Fruit fly (Drosophila melanogaster) whole organism, embryonic: ENCODE results near the gene CG13601.

Experiments
- Ada2b ChIP-seq: fragments of 200-800 bp; sonication (Bioruptor generic); IDR thresholded peaks from 2 replicates; pipeline ENCODE4 v1.3.6; 2022; ENCODE audit warnings: missing biosample characterization, missing genetic modification characterization
- Atf6 ChIP-seq: fragments of 200-800 bp; sonication (Bioruptor generic); IDR thresholded peaks from 2 replicates; pipeline ENCODE4 v1.3.6; 2022; ENCODE audit warnings: missing biosample characterization, missing genetic modification characterization
- B-H2 ChIP-seq: fragments of 200-800 bp; sonication (Bioruptor generic); optimal IDR thresholded peaks from 2 replicates; lab custom pipeline; 2018; ENCODE audit warnings: missing biosample characterization, mild to moderate bottlenecking, missing genetic modification characterization
- BtbVII ChIP-seq: fragments of 200-800 bp; sonication (Bioruptor generic); optimal IDR thresholded peaks from 3 replicates; lab custom pipeline; 2017; ENCODE audit warnings: missing biosample characterization, mild to moderate bottlenecking, missing genetic modification characterization
- CG10654 ChIP-seq: fragments of 200-800 bp; sonication (Bioruptor generic); optimal IDR thresholded peaks from 2 replicates; lab custom pipeline; 2016; ENCODE audit warnings: missing biosample characterization, missing genetic modification characterization
- CG11093 ChIP-seq: fragments of 200-800 bp; sonication (Bioruptor generic); IDR thresholded peaks from 3 replicates; pipeline ENCODE4 v1.3.6; 2022; ENCODE audit warnings: missing biosample characterization, missing genetic modification characterization
- CG11723 ChIP-seq: fragments of 200-800 bp; sonication (Bioruptor generic); optimal IDR thresholded peaks from 2 replicates; lab custom pipeline; 2017; ENCODE audit warnings: missing biosample characterization, mild to moderate bottlenecking, missing genetic modification characterization
- CG12744 ChIP-seq: fragments of 200-800 bp; sonication (Bioruptor generic); optimal IDR thresholded peaks from 2 replicates; lab custom pipeline; 2016; ENCODE audit warnings: missing biosample characterization, missing genetic modification characterization
- CG13894 ChIP-seq: fragments of 200-800 bp; sonication (Bioruptor generic); optimal IDR thresholded peaks from 3 replicates; lab custom pipeline; 2018; ENCODE audit warnings: missing biosample characterization, mild to moderate bottlenecking, missing genetic modification characterization, moderate library complexity
- CG16815 ChIP-seq: fragments of 200-800 bp; sonication (Bioruptor generic); optimal IDR thresholded peaks from 3 replicates; lab custom pipeline; 2017; ENCODE audit warnings: missing biosample characterization, mild to moderate bottlenecking, missing genetic modification characterization
- CG17361 ChIP-seq: fragments of 200-800 bp; sonication (Bioruptor generic); IDR thresholded peaks from 3 replicates; pipeline ENCODE4 v1.3.6; 2022; ENCODE audit warnings: missing biosample characterization, missing genetic modification characterization
- CG17385 ChIP-seq: fragments of 200-800 bp; sonication (Bioruptor generic); optimal IDR thresholded peaks from 3 replicates; lab custom pipeline; 2018; ENCODE audit warnings: missing biosample characterization, mild to moderate bottlenecking, missing genetic modification characterization
- CG2116 ChIP-seq: fragments of 200-800 bp; sonication (Bioruptor generic); optimal IDR thresholded peaks from 3 replicates; lab custom pipeline; 2018; ENCODE audit warnings: missing biosample characterization, mild to moderate bottlenecking, missing genetic modification characterization
- CG2202 ChIP-seq: fragments of 200-800 bp; sonication (Bioruptor generic); optimal IDR thresholded peaks from 2 replicates; lab custom pipeline; 2018; ENCODE audit warnings: missing biosample characterization, mild to moderate bottlenecking, missing genetic modification characterization
- CG30403 ChIP-seq: fragments of 200-800 bp; sonication (Bioruptor generic); optimal IDR thresholded peaks from 3 replicates; lab custom pipeline; 2016; ENCODE audit warnings: missing biosample characterization, missing genetic modification characterization
- CG31388 ChIP-seq: fragments of 200-800 bp; sonication (Bioruptor generic); optimal IDR thresholded peaks from 2 replicates; lab custom pipeline; 2016; ENCODE audit warnings: missing biosample characterization, missing genetic modification characterization
- CG4617 ChIP-seq: fragments of 200-800 bp; sonication (Bioruptor generic); optimal IDR thresholded peaks from 3 replicates; lab custom pipeline; 2016; ENCODE audit warnings: missing biosample characterization, missing genetic modification characterization, borderline replicate concordance
- CG7556 ChIP-seq: fragments of 200-800 bp; sonication (Bioruptor generic); optimal IDR thresholded peaks from 2 replicates; lab custom pipeline; 2017; ENCODE audit warnings: missing biosample characterization, mild to moderate bottlenecking, missing genetic modification characterization
- CG9437 ChIP-seq: fragments of 200-800 bp; sonication (Bioruptor generic); optimal IDR thresholded peaks from 2 replicates; lab custom pipeline; 2018; ENCODE audit warnings: missing biosample characterization, mild to moderate bottlenecking, missing genetic modification characterization
- Dip2 ChIP-seq: fragments of 200-800 bp; sonication (Bioruptor generic); IDR thresholded peaks from 2 replicates; pipeline ENCODE4 v1.3.6; 2022; ENCODE audit warnings: missing biosample characterization, missing genetic modification characterization
- HLHmδ ChIP-seq: fragments of 200-800 bp; sonication (Bioruptor generic); optimal IDR thresholded peaks from 2 replicates; lab custom pipeline; 2018; ENCODE audit warnings: missing biosample characterization, mild to moderate bottlenecking, missing genetic modification characterization, moderate library complexity
- Hr39 ChIP-seq: fragments of >200 bp; optimal IDR thresholded peaks from 2 replicates; lab custom pipeline; 2017
- Mad ChIP-seq: fragments of 200-800 bp; sonication (Bioruptor generic); optimal IDR thresholded peaks from 2 replicates; lab custom pipeline; 2016; ENCODE audit warnings: missing biosample characterization, missing genetic modification characterization
- Mes4 ChIP-seq: fragments of 200-800 bp; sonication (Bioruptor generic); optimal IDR thresholded peaks from 2 replicates; lab custom pipeline; 2016; ENCODE audit warnings: missing biosample characterization, missing genetic modification characterization
- Nf-YC ChIP-seq: fragments of 200-800 bp; optimal IDR thresholded peaks from 3 replicates; lab custom pipeline; 2019; ENCODE audit warnings: missing biosample characterization, mild to moderate bottlenecking, missing genetic modification characterization, moderate library complexity
- Scr ChIP-seq: fragments of 200-800 bp; sonication (Bioruptor generic); IDR thresholded peaks from 2 replicates; pipeline ENCODE4 v1.3.6; 2022; ENCODE audit warnings: missing biosample characterization, missing genetic modification characterization; ENCODE audit not compliant: partially characterized antibody
- Stat92E ChIP-seq, 3 experiments: fragments of >200 bp in 2 of 3; fragments of 200-800 bp in 1 of 3; sonication (Bioruptor generic) in 1 of 3; optimal IDR thresholded peaks; 2 replicates each; lab custom pipeline; 2017 to 2019; ENCODE audit warnings: missing biosample characterization in 3 of 3, missing genetic modification characterization in 3 of 3, mild to moderate bottlenecking in 1 of 3, moderate library complexity in 1 of 3
- ab ChIP-seq: fragments of 200-800 bp; sonication (Bioruptor generic); optimal IDR thresholded peaks from 2 replicates; lab custom pipeline; 2016; ENCODE audit warnings: missing biosample characterization, missing genetic modification characterization
- bigmax ChIP-seq: fragments of 200-800 bp; sonication (Bioruptor generic); optimal IDR thresholded peaks from 2 replicates; lab custom pipeline; 2018; ENCODE audit warnings: missing biosample characterization, mild to moderate bottlenecking, missing genetic modification characterization
- chinmo ChIP-seq: fragments of 200-800 bp; sonication (Bioruptor generic); IDR thresholded peaks from 4 replicates; pipeline ENCODE4 v1.3.6; 2022; ENCODE audit warnings: missing biosample characterization, missing genetic modification characterization; ENCODE audit not compliant: partially characterized antibody
- chm ChIP-seq: fragments of 200-800 bp; sonication (Bioruptor generic); IDR thresholded peaks from 2 replicates; pipeline ENCODE4 v1.3.6; 2022; ENCODE audit warnings: missing biosample characterization, missing genetic modification characterization
- dmrt11E ChIP-seq: fragments of 200-800 bp; sonication (Bioruptor generic); optimal IDR thresholded peaks from 3 replicates; lab custom pipeline; 2018; ENCODE audit warnings: missing biosample characterization, mild to moderate bottlenecking, missing genetic modification characterization, moderate library complexity
- dmrt99B ChIP-seq: fragments of 200-800 bp; sonication (Bioruptor generic); optimal IDR thresholded peaks from 2 replicates; lab custom pipeline; 2018; ENCODE audit warnings: missing biosample characterization, mild to moderate bottlenecking, missing genetic modification characterization, moderate library complexity
- esg ChIP-seq: fragments of 200-800 bp; sonication (Bioruptor generic); conservative IDR thresholded peaks from 2 replicates; pipeline ENCODE4 v1.3.6; 2022; ENCODE audit warnings: missing biosample characterization, missing genetic modification characterization
- gcm2 ChIP-seq: fragments of 200-800 bp; sonication (Bioruptor generic); optimal IDR thresholded peaks from 2 replicates; lab custom pipeline; 2016; ENCODE audit warnings: missing biosample characterization, missing genetic modification characterization
- klu ChIP-seq: fragments of 200-800 bp; sonication (Bioruptor generic); IDR thresholded peaks from 2 replicates; pipeline ENCODE4 v1.3.6; 2022; ENCODE audit warnings: missing biosample characterization, missing genetic modification characterization
- kni ChIP-seq: fragments of 200-800 bp; sonication (Bioruptor generic); optimal IDR thresholded peaks from 3 replicates; lab custom pipeline; 2017; ENCODE audit warnings: mild to moderate bottlenecking, missing biosample characterization, missing genetic modification reagents, missing genetic modification characterization
- lola ChIP-seq, 3 experiments: fragments of >200 bp in 2 of 3; fragments of 200-800 bp in 1 of 3; sonication (Bioruptor generic) in 1 of 3; optimal IDR thresholded peaks; 2 replicates each; lab custom pipeline; 2017 to 2019; ENCODE audit warnings: missing biosample characterization in 3 of 3, missing genetic modification characterization in 3 of 3, mild to moderate bottlenecking in 1 of 3, moderate library complexity in 1 of 3
- mirr ChIP-seq: fragments of 200-800 bp; sonication (Bioruptor generic); optimal IDR thresholded peaks from 3 replicates; lab custom pipeline; 2018; ENCODE audit warnings: missing biosample characterization, mild to moderate bottlenecking, missing genetic modification characterization
- nerfin-2 ChIP-seq: fragments of 200-800 bp; sonication (Bioruptor generic); IDR thresholded peaks from 2 replicates; pipeline ENCODE4 v1.3.6; 2022; ENCODE audit warnings: missing biosample characterization, missing genetic modification characterization; ENCODE audit not compliant: partially characterized antibody
- oc ChIP-seq: fragments of 200-800 bp; sonication (Bioruptor generic); optimal IDR thresholded peaks from 2 replicates; lab custom pipeline; 2018; ENCODE audit warnings: missing biosample characterization, mild to moderate bottlenecking, missing genetic modification characterization, moderate library complexity
- org-1 ChIP-seq: fragments of 200-800 bp; sonication (Bioruptor generic); optimal IDR thresholded peaks from 2 replicates; lab custom pipeline; 2017; ENCODE audit warnings: missing biosample characterization, missing genetic modification characterization
- repo ChIP-seq: fragments of 200-800 bp; sonication (Bioruptor generic); optimal IDR thresholded peaks from 2 replicates; lab custom pipeline; 2016; ENCODE audit warnings: missing biosample characterization, missing genetic modification characterization
- sd ChIP-seq: fragments of 200-800 bp; sonication (Bioruptor generic); optimal IDR thresholded peaks from 3 replicates; lab custom pipeline; 2018; ENCODE audit warnings: missing biosample characterization, mild to moderate bottlenecking, missing genetic modification characterization, moderate library complexity
- sens ChIP-seq: fragments of 200-800 bp; sonication (Bioruptor generic); peaks from one replicate; lab custom pipeline; 2016; ENCODE audit warnings: missing biosample characterization, missing genetic modification characterization
- sr ChIP-seq: fragments of 200-800 bp; sonication (Bioruptor generic); IDR thresholded peaks from 3 replicates; pipeline ENCODE4 v1.3.6; 2022; ENCODE audit warnings: missing biosample characterization, missing genetic modification characterization
- tgo ChIP-seq: fragments of 200-800 bp; sonication (Bioruptor generic); IDR thresholded peaks from 3 replicates; pipeline ENCODE4 v1.3.6; 2022; ENCODE audit warnings: missing biosample characterization, missing genetic modification characterization
- ttk ChIP-seq: fragments of 200-800 bp; sonication (Bioruptor generic); IDR thresholded peaks from 2 replicates; pipeline ENCODE4 v2.1.2; 2022; ENCODE audit warnings: missing biosample characterization, missing genetic modification characterization
- unpg ChIP-seq: fragments of 200-800 bp; sonication (Bioruptor generic); optimal IDR thresholded peaks from 3 replicates; lab custom pipeline; 2018; ENCODE audit warnings: missing biosample characterization, mild to moderate bottlenecking, missing genetic modification characterization, moderate library complexity
- vfl ChIP-seq: fragments of 200-800 bp; sonication (Bioruptor generic); optimal IDR thresholded peaks from 2 replicates; lab custom pipeline; 2016; ENCODE audit warnings: missing biosample characterization, missing genetic modification characterization
- wdn ChIP-seq: fragments of 200-800 bp; sonication (Bioruptor generic); IDR thresholded peaks from 2 replicates; pipeline ENCODE4 v1.3.6; 2022; ENCODE audit warnings: missing biosample characterization, missing genetic modification characterization
- zen ChIP-seq: fragments of 200-800 bp; sonication (Bioruptor generic); optimal IDR thresholded peaks from 3 replicates; lab custom pipeline; 2018; ENCODE audit warnings: missing biosample characterization, mild to moderate bottlenecking, missing genetic modification characterization, moderate library complexity

The CG13601 gene

dm6 chr3R:23915042-23915428 is 12.4 kb downstream of the CG13601 start (continued):
- no peak for TF ChIP-seq nerfin-2 (GFP tag; lab: Robert Waterston, UW)
- no peak for TF ChIP-seq sr (GFP tag; lab: Robert Waterston, UW)
- TF ChIP-seq kni (GFP tag; lab: Kevin White, UChicago): no peak
- no peak for TF ChIP-seq Scr (GFP tag; lab: Robert Waterston, UW)
- TF ChIP-seq CG17385 (GFP tag; lab: Kevin White, UChicago): no peak
- no peak for TF ChIP-seq sd (tag; lab: Kevin White, UChicago)
- TF ChIP-seq esg (GFP tag; lab: Robert Waterston, UW): peak; percentile 39; the same call in 1 of the 2 replicates
- TF ChIP-seq org-1 (GFP tag; lab: Kevin White, UChicago): no peak
- no peak for TF ChIP-seq CG13894
- no peak for TF ChIP-seq dmrt11E (tag; lab: Kevin White, UChicago)
- TF ChIP-seq unpg (GFP tag; lab: Kevin White, UChicago): peak; percentile 43
- no peak for TF ChIP-seq CG2202 (tag; lab: Kevin White, UChicago)
- no peak for TF ChIP-seq Mad (GFP tag; lab: Kevin White, UChicago)
- TF ChIP-seq CG4617: no peak
- TF ChIP-seq tgo (GFP tag; lab: Robert Waterston, UW): no peak
- TF ChIP-seq CG16815: no peak
- peak; percentile 40; the same call in 1 of the 2 replicates for TF ChIP-seq ttk (GFP tag; lab: Robert Waterston, UW)
- no peak for TF ChIP-seq gcm2 (GFP tag; lab: Kevin White, UChicago)
- no peak for TF ChIP-seq repo (GFP tag; lab: Kevin White, UChicago)
- TF ChIP-seq CG30403 (GFP tag; lab: Kevin White, UChicago): peak; percentile 48
- TF ChIP-seq Mes4 (GFP tag; lab: Kevin White, UChicago): no peak
- TF ChIP-seq mirr: no peak
- peak; percentile 57 for TF ChIP-seq sens (GFP tag; lab: Kevin White, UChicago)
- TF ChIP-seq bigmax (GFP tag; lab: Kevin White, UChicago): no peak
- TF ChIP-seq zen: no peak
- no peak for TF ChIP-seq ab
- TF ChIP-seq CG2116 (GFP tag; lab: Kevin White, UChicago): no peak
- TF ChIP-seq CG12744 (GFP tag; lab: Kevin White, UChicago): no peak
- no peak for TF ChIP-seq Dip2 (GFP tag; lab: Robert Waterston, UW)
- TF ChIP-seq Atf6 (GFP tag; lab: Robert Waterston, UW): peak; percentile 82
- no peak for TF ChIP-seq Hr39
- no peak for TF ChIP-seq CG10654 (GFP tag; lab: Kevin White, UChicago)
- no peak for TF ChIP-seq HLHmδ (GFP tag; lab: Kevin White, UChicago)
- TF ChIP-seq Ada2b (GFP tag; lab: Robert Waterston, UW): peak; percentile 42; the same call in 1 of the 2 replicates
- TF ChIP-seq CG31388 (GFP tag; lab: Kevin White, UChicago): no peak
- TF ChIP-seq CG17361 (GFP tag; lab: Robert Waterston, UW): no peak
- no peak for TF ChIP-seq chm
- no peak for TF ChIP-seq lola (GFP tag; optimal IDR thresholded peaks at IDR 0.05; lab: Kevin White, UChicago)
- no peak for TF ChIP-seq Stat92E (GFP tag; optimal IDR thresholded peaks at IDR 0.05; lab: Kevin White, UChicago)
- no peak for TF ChIP-seq CG11093 (GFP tag; lab: Robert Waterston, UW)
- TF ChIP-seq dmrt99B (tag; lab: Kevin White, UChicago): peak; percentile 38
- TF ChIP-seq oc: no peak
- no peak for TF ChIP-seq klu
- no peak for TF ChIP-seq vfl
- peak; percentile 41 for TF ChIP-seq CG7556 (GFP tag; lab: Kevin White, UChicago)
- no peak for TF ChIP-seq Nf-YC
- TF ChIP-seq CG9437 (GFP tag; lab: Kevin White, UChicago): no peak
- TF ChIP-seq CG11723 (GFP tag; lab: Kevin White, UChicago): no peak
- 0 out of 2 replicates have a peak, but pooled peaks have one; percentile 37 for TF ChIP-seq wdn (GFP tag; lab: Robert Waterston, UW)
- no peak for TF ChIP-seq chinmo
- no peak for TF ChIP-seq B-H2 (GFP tag; lab: Kevin White, UChicago)
- no peak for TF ChIP-seq BtbVII (GFP tag; lab: Kevin White, UChicago)
